Fruit fly (Drosophila melanogaster) whole organism: Measurements from ENCODE around the gene cpo.

Experiments used
- CG8478 ChIP-seq: fragments of >200 bp; optimal IDR thresholded peaks from 2 replicates; lab custom pipeline; 2018; ENCODE audit warnings: inconsistent platforms
- Dll ChIP-seq: fragments of >200 bp; optimal IDR thresholded peaks from 2 replicates; lab custom pipeline; 2017
- EcR ChIP-seq, 2 experiments: fragments of >200 bp; optimal IDR thresholded peaks; 2 replicates each; lab custom pipeline; 2017; ENCODE audit warnings: missing biosample characterization in 2 of 2, missing genetic modification characterization in 2 of 2, missing genetic modification reagents in 2 of 2
- pan ChIP-seq: fragments of >200 bp; optimal IDR thresholded peaks from 2 replicates; lab custom pipeline; 2017
- psq ChIP-seq: fragments of >200 bp; optimal IDR thresholded peaks from 2 replicates; lab custom pipeline; 2017
- usp ChIP-seq: fragments of >200 bp; optimal IDR thresholded peaks from 2 replicates; lab custom pipeline; 2017; ENCODE audit warnings: missing biosample characterization, missing genetic modification characterization, mixed read lengths

dm6 chr3R:17932617-17933203, 13.1 kb downstream of the cpo start:
- TF ChIP-seq usp (GFP tag; lab: Kevin White, UChicago) (no peak), psq (lab: Kevin White, UChicago) (no peak), EcR (GFP tag; optimal IDR thresholded peaks at IDR 0.05; lab: Kevin White, UChicago) (no peak), pan (no peak), CG8478 (lab: Kevin White, UChicago) (no peak), Dll (lab: Kevin White, UChicago) (no peak)
